Fruit fly (Drosophila melanogaster) whole organism, embryonic: Measurements from ENCODE around the gene RpS28a.

Experiments used
- Adf1 ChIP-seq: fragments of 200-800 bp; sonication (Bioruptor generic); IDR thresholded peaks from 2 replicates; pipeline ENCODE4 v1.3.6; 2022; ENCODE audit warnings: missing biosample characterization, missing genetic modification characterization
- Aef1 ChIP-seq: fragments of 200-800 bp; sonication (Bioruptor generic); IDR thresholded peaks from 3 replicates; pipeline ENCODE4 v1.3.6; 2022; ENCODE audit warnings: missing biosample characterization, missing genetic modification characterization
- CG10147 ChIP-seq: fragments of 200-800 bp; sonication (Bioruptor generic); optimal IDR thresholded peaks from 2 replicates; lab custom pipeline; 2019; ENCODE audit warnings: missing biosample characterization, mild to moderate bottlenecking, missing genetic modification characterization, moderate library complexity
- CG10654 ChIP-seq: fragments of 200-800 bp; sonication (Bioruptor generic); optimal IDR thresholded peaks from 2 replicates; lab custom pipeline; 2016; ENCODE audit warnings: missing biosample characterization, missing genetic modification characterization
- CG13775 ChIP-seq: fragments of 200-800 bp; sonication (Bioruptor generic); optimal IDR thresholded peaks from 3 replicates; lab custom pipeline; 2017; ENCODE audit warnings: missing biosample characterization, mild to moderate bottlenecking, missing genetic modification characterization
- CG14050 ChIP-seq: fragments of 200-800 bp; sonication (Bioruptor generic); IDR thresholded peaks from 3 replicates; pipeline ENCODE4 v1.3.6; 2022; ENCODE audit warnings: missing biosample characterization, missing genetic modification characterization
- CG14965 ChIP-seq: fragments of 200-800 bp; sonication (Bioruptor generic); optimal IDR thresholded peaks from 2 replicates; lab custom pipeline; 2016; ENCODE audit warnings: missing biosample characterization, missing genetic modification characterization, borderline replicate concordance
- CG15479 ChIP-seq: fragments of 200-800 bp; sonication (Bioruptor generic); optimal IDR thresholded peaks from 3 replicates; lab custom pipeline; 2019; ENCODE audit warnings: missing biosample characterization, mild to moderate bottlenecking, missing genetic modification characterization, moderate library complexity
- CG3281 ChIP-seq: fragments of 200-800 bp; sonication (Bioruptor generic); optimal IDR thresholded peaks from 3 replicates; lab custom pipeline; 2017; ENCODE audit warnings: missing biosample characterization, mild to moderate bottlenecking, missing genetic modification characterization
- CG3726 ChIP-seq: fragments of 200-800 bp; sonication (Bioruptor generic); IDR thresholded peaks from 3 replicates; pipeline ENCODE4, ENCODE4 v1.3.6; 2022; ENCODE audit warnings: missing biosample characterization, missing genetic modification characterization
- CG42726 ChIP-seq: fragments of 200-800 bp; sonication (Bioruptor generic); IDR thresholded peaks from 2 replicates; pipeline ENCODE4 v1.3.6; 2022; ENCODE audit warnings: missing biosample characterization, missing genetic modification characterization; ENCODE audit not compliant: partially characterized antibody
- CG4360 ChIP-seq: fragments of 200-800 bp; sonication (Bioruptor generic); IDR thresholded peaks from 2 replicates; pipeline ENCODE4 v1.3.6; 2022; ENCODE audit warnings: missing biosample characterization, missing genetic modification characterization
- CG43689 ChIP-seq: fragments of 200-800 bp; sonication (Bioruptor generic); IDR thresholded peaks from 2 replicates; pipeline ENCODE4 v1.3.6; 2022; ENCODE audit warnings: missing biosample characterization, missing genetic modification characterization
- CG4820 ChIP-seq: fragments of 200-800 bp; sonication (Bioruptor generic); optimal IDR thresholded peaks from 3 replicates; lab custom pipeline; 2016; ENCODE audit warnings: missing biosample characterization, missing genetic modification characterization
- CG7372 ChIP-seq: fragments of 200-800 bp; sonication (Bioruptor generic); IDR thresholded peaks from 2 replicates; pipeline ENCODE4 v1.3.6; 2022; ENCODE audit warnings: missing biosample characterization, missing genetic modification characterization
- CG7987 ChIP-seq: fragments of 200-800 bp; sonication (Bioruptor generic); optimal IDR thresholded peaks from 2 replicates; lab custom pipeline; 2018; ENCODE audit warnings: missing biosample characterization, mild to moderate bottlenecking, missing genetic modification characterization, moderate library complexity
- CG9437 ChIP-seq: fragments of 200-800 bp; sonication (Bioruptor generic); optimal IDR thresholded peaks from 2 replicates; lab custom pipeline; 2018; ENCODE audit warnings: missing biosample characterization, mild to moderate bottlenecking, missing genetic modification characterization
- CG9876 ChIP-seq: fragments of 200-800 bp; sonication (Bioruptor generic); optimal IDR thresholded peaks from 2 replicates; lab custom pipeline; 2016; ENCODE audit warnings: missing biosample characterization, missing genetic modification characterization
- CkIIα-i1 ChIP-seq: fragments of 200-800 bp; sonication (Bioruptor generic); IDR thresholded peaks from 2 replicates; pipeline ENCODE4 v1.3.6; 2022; ENCODE audit warnings: missing biosample characterization, missing genetic modification characterization
- Dad ChIP-seq: fragments of 200-800 bp; sonication (Bioruptor generic); optimal IDR thresholded peaks from 3 replicates; lab custom pipeline; 2016; ENCODE audit warnings: missing biosample characterization, missing genetic modification characterization
- Dek ChIP-seq: fragments of 200-800 bp; sonication (Bioruptor generic); optimal IDR thresholded peaks from 3 replicates; lab custom pipeline; 2019; ENCODE audit warnings: missing biosample characterization, mild to moderate bottlenecking, missing genetic modification characterization, moderate library complexity
- Dll ChIP-seq: fragments of 200-800 bp; sonication (Bioruptor generic); IDR thresholded peaks from 4 replicates; pipeline ENCODE4 v1.3.6; 2022; ENCODE audit warnings: missing biosample characterization, missing genetic modification characterization; ENCODE audit not compliant: partially characterized antibody
- Doc2 ChIP-seq: fragments of 200-800 bp; sonication (Bioruptor generic); IDR thresholded peaks from 2 replicates; pipeline ENCODE4 v1.3.6; 2022; ENCODE audit warnings: missing biosample characterization, missing genetic modification characterization
- Ets65A ChIP-seq: fragments of 200-800 bp; sonication (Bioruptor generic); peaks from one replicate; lab custom pipeline; 2016; ENCODE audit warnings: missing biosample characterization, missing genetic modification characterization
- HLH4C ChIP-seq: fragments of 200-800 bp; sonication (Bioruptor generic); IDR thresholded peaks from 3 replicates; pipeline ENCODE4 v1.3.6; 2022; ENCODE audit warnings: missing biosample characterization, missing genetic modification characterization; ENCODE audit not compliant: partially characterized antibody
- Kr ChIP-seq: fragments of 200-800 bp; sonication (Bioruptor generic); optimal IDR thresholded peaks from 2 replicates; lab custom pipeline; 2017; ENCODE audit warnings: missing biosample characterization, mild to moderate bottlenecking, missing genetic modification characterization
- MBD-R2 ChIP-seq: fragments of 200-800 bp; sonication (Bioruptor generic); IDR thresholded peaks from 2 replicates; pipeline ENCODE4 v1.3.6; 2022; ENCODE audit warnings: missing biosample characterization, missing genetic modification characterization
- Max ChIP-seq: fragments of 200-800 bp; sonication (Bioruptor generic); optimal IDR thresholded peaks from 2 replicates; lab custom pipeline; 2016; ENCODE audit warnings: missing biosample characterization, mild to moderate bottlenecking, missing genetic modification characterization
- Mes4 ChIP-seq: fragments of 200-800 bp; sonication (Bioruptor generic); optimal IDR thresholded peaks from 2 replicates; lab custom pipeline; 2016; ENCODE audit warnings: missing biosample characterization, missing genetic modification characterization
- NfI ChIP-seq: fragments of 200-800 bp; sonication (Bioruptor generic); optimal IDR thresholded peaks from 3 replicates; lab custom pipeline; 2018; ENCODE audit warnings: missing biosample characterization, mild to moderate bottlenecking, missing genetic modification characterization, moderate library complexity
- Side ChIP-seq: fragments of 200-800 bp; sonication (Bioruptor generic); optimal IDR thresholded peaks from 2 replicates; lab custom pipeline; 2016; ENCODE audit warnings: missing biosample characterization, missing genetic modification characterization
- chif ChIP-seq, 2 experiments: fragments of 200-800 bp; sonication (Bioruptor generic); optimal IDR thresholded peaks; 3 replicates each; lab custom pipeline; 2016; ENCODE audit warnings: missing biosample characterization in 2 of 2, missing genetic modification characterization in 2 of 2
- en ChIP-seq: fragments of 200-800 bp; sonication (Bioruptor generic); optimal IDR thresholded peaks from 2 replicates; lab custom pipeline; 2016; ENCODE audit warnings: missing biosample characterization, missing genetic modification characterization
- esg ChIP-seq: fragments of 200-800 bp; sonication (Bioruptor generic); conservative IDR thresholded peaks from 2 replicates; pipeline ENCODE4 v1.3.6; 2022; ENCODE audit warnings: missing biosample characterization, missing genetic modification characterization
- eyg ChIP-seq: fragments of 200-800 bp; sonication (Bioruptor generic); optimal IDR thresholded peaks from 3 replicates; lab custom pipeline; 2016; ENCODE audit warnings: missing biosample characterization, missing genetic modification characterization
- kay ChIP-seq: fragments of 200-800 bp; sonication (Bioruptor generic); optimal IDR thresholded peaks from 2 replicates; lab custom pipeline; 2016; ENCODE audit warnings: missing biosample characterization, missing genetic modification characterization
- lilli ChIP-seq: fragments of 200-800 bp; sonication (Bioruptor generic); optimal IDR thresholded peaks from 3 replicates; lab custom pipeline; 2016; ENCODE audit warnings: missing biosample characterization, missing genetic modification characterization
- maf-S ChIP-seq: fragments of 200-800 bp; sonication (Bioruptor generic); optimal IDR thresholded peaks from 2 replicates; lab custom pipeline; 2016; ENCODE audit warnings: missing biosample characterization, missing genetic modification characterization
- ranshi ChIP-seq: fragments of 200-800 bp; sonication (Bioruptor generic); IDR thresholded peaks from 2 replicates; pipeline ENCODE4 v1.3.6; 2022; ENCODE audit warnings: missing biosample characterization, missing genetic modification characterization
- ro ChIP-seq: fragments of 200-800 bp; sonication (Bioruptor generic); IDR thresholded peaks from 2 replicates; pipeline ENCODE4 v1.3.6; 2022; ENCODE audit warnings: missing biosample characterization, missing genetic modification characterization
- scrt ChIP-seq: fragments of 200-800 bp; sonication (Bioruptor generic); optimal IDR thresholded peaks from 2 replicates; lab custom pipeline; 2018; ENCODE audit warnings: missing biosample characterization, mild to moderate bottlenecking, missing genetic modification characterization, moderate library complexity
- sens-2 ChIP-seq: fragments of 200-800 bp; sonication (Bioruptor generic); IDR thresholded peaks from 2 replicates; pipeline ENCODE4 v1.3.6; 2022; ENCODE audit warnings: missing biosample characterization, missing genetic modification characterization
- stc ChIP-seq: fragments of 200-800 bp; sonication (Bioruptor generic); IDR thresholded peaks from 2 replicates; pipeline ENCODE4 v1.3.6; 2022; ENCODE audit warnings: missing biosample characterization, missing genetic modification characterization
- trem ChIP-seq: fragments of 200-800 bp; optimal IDR thresholded peaks from 3 replicates; lab custom pipeline; 2019; ENCODE audit warnings: missing biosample characterization, mild to moderate bottlenecking, missing genetic modification characterization, moderate library complexity
- tup ChIP-seq: fragments of 200-800 bp; sonication (Bioruptor generic); optimal IDR thresholded peaks from 2 replicates; lab custom pipeline; 2016; ENCODE audit warnings: missing biosample characterization, mild to moderate bottlenecking, missing genetic modification characterization, moderate library complexity
- tx ChIP-seq: fragments of 200-800 bp; sonication (Bioruptor generic); optimal IDR thresholded peaks from 2 replicates; lab custom pipeline; 2016; ENCODE audit warnings: missing biosample characterization, missing genetic modification characterization
- usp ChIP-seq: fragments of >200 bp; optimal IDR thresholded peaks from 2 replicates; lab custom pipeline; 2017; ENCODE audit warnings: missing biosample characterization, missing genetic modification characterization
- vnd ChIP-seq: fragments of 200-800 bp; sonication (Bioruptor generic); IDR thresholded peaks from 3 replicates; pipeline ENCODE4 v1.3.6; 2022; ENCODE audit warnings: missing biosample characterization, missing genetic modification characterization; ENCODE audit not compliant: partially characterized antibody
- vvl ChIP-seq: fragments of 200-800 bp; sonication (Bioruptor generic); IDR thresholded peaks from 2 replicates; pipeline ENCODE4 v1.3.6; 2022; ENCODE audit warnings: missing biosample characterization, missing genetic modification characterization
- wdn ChIP-seq: fragments of 200-800 bp; sonication (Bioruptor generic); IDR thresholded peaks from 2 replicates; pipeline ENCODE4 v1.3.6; 2022; ENCODE audit warnings: missing biosample characterization, missing genetic modification characterization

The RpS28a gene

DNA sequence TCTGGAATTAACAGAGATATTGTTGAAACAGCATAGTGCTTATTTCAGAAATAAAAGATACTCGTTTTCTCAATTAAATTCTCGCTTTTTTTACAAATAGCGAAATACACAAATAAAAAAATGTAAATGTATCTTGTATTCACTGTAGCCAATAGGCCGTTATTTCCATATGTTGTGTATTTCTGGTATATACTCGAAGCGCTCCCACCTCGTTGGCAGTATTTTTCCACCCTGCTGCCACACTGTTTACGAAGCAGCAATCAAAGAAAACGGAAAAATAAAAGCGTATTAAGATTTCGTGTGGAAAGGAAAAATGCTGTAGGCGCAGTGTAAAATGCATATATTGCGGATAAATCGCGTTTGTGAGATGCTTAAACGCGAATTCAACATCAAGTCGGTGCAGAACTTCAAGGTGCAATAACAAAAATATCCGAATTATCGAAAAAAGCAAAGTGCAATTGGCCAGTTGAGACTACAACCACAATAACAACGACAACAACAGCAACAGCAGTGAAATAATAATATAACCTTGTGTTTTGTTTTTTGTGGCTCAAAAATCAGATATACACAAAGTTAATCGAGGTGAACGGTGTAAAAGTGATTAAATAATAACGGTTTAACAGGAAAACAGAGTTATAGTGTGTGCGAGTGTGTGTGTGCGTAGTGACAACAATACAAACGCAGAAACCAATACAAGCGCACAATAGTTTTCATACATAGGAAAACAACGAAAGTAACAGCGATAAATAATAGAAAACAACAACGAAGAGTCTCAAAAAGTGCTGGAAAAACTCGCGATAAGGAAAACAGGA is 35.8 kb upstream of the RpS28a start, which contains the start of gene sima (continued):
- TF ChIP-seq trem (tag; lab: Kevin White, UChicago) (peak; percentile 64), CG4360 (GFP tag; lab: Robert Waterston, UW) (no peak; the same call in 1 of the 2 replicates), wdn (GFP tag; lab: Robert Waterston, UW) (no peak), MBD-R2 (peak; percentile 65), CG10654 (GFP tag; lab: Kevin White, UChicago) (no peak), stc (GFP tag; lab: Robert Waterston, UW) (0 out of 2 replicates have a peak, but pooled peaks have one; percentile 17), NfI (no peak), en (no peak), CG42726 (no peak), Dek (tag; lab: Kevin White, UChicago) (peak; percentile 52), CG9876 (GFP tag; lab: Kevin White, UChicago) (no peak), ro (GFP tag; lab: Robert Waterston, UW) (no peak), Aef1 (GFP tag; lab: Robert Waterston, UW) (no peak), CG10147 (GFP tag; lab: Kevin White, UChicago) (peak; percentile 28), usp (GFP tag; lab: Kevin White, UChicago) (no peak), ranshi (GFP tag; lab: Robert Waterston, UW) (no peak), vnd (GFP tag; lab: Robert Waterston, UW) (no peak), lilli (GFP tag; lab: Kevin White, UChicago) (peak; percentile 66), Max (GFP tag; lab: Kevin White, UChicago) (no peak), Dll (GFP tag; lab: Robert Waterston, UW) (no peak), CG3726 (GFP tag; lab: Robert Waterston, UW) (no peak), Ets65A (peak; percentile 86), CG7372 (GFP tag; lab: Robert Waterston, UW) (no peak), tup (GFP tag; lab: Kevin White, UChicago) (no peak), Mes4 (GFP tag; lab: Kevin White, UChicago) (no peak), Adf1 (peak; percentile 24; the same call in 1 of the 2 replicates), HLH4C (GFP tag; lab: Robert Waterston, UW) (no peak), CG7987 (no peak), Dad (GFP tag; lab: Kevin White, UChicago) (peak; percentile 14), esg (GFP tag; lab: Robert Waterston, UW) (no peak), maf-S (GFP tag; lab: Kevin White, UChicago) (peak; percentile 55), Kr (GFP tag; lab: Kevin White, UChicago) (no peak), chif (GFP tag; optimal IDR thresholded peaks at IDR 0.05; lab: Kevin White, UChicago) (peak; percentile 4 to 18), CG14965 (GFP tag; lab: Kevin White, UChicago) (no peak), sens-2 (no peak), tx (GFP tag; lab: Kevin White, UChicago) (peak; percentile 11), kay (GFP tag; lab: Kevin White, UChicago) (no peak), CG9437 (GFP tag; lab: Kevin White, UChicago) (no peak), CG3281 (GFP tag; lab: Kevin White, UChicago) (no peak), Side (GFP tag; lab: Kevin White, UChicago) (no peak), CG13775 (no peak), CG14050 (GFP tag; lab: Robert Waterston, UW) (no peak), eyg (GFP tag; lab: Kevin White, UChicago) (peak; percentile 35), CG43689 (GFP tag; lab: Robert Waterston, UW) (no peak), CG15479 (GFP tag; lab: Kevin White, UChicago) (no peak), vvl (peak; percentile 69), CkIIα-i1 (GFP tag; lab: Robert Waterston, UW) (no peak), CG4820 (GFP tag; lab: Kevin White, UChicago) (peak; percentile 8), scrt (GFP tag; lab: Kevin White, UChicago) (peak; percentile 5), Doc2 (GFP tag; lab: Robert Waterston, UW) (no peak)
